Fruit fly (Drosophila melanogaster): Measurements from ENCODE around the gene CG13116.

The CG13116 gene

dm6 chr2L:9744634-9745033, 14.9 kb downstream of the CG13116 start:
- TF ChIP-seq pan (optimal IDR thresholded peaks at IDR 0.05), result no peak
- TF ChIP-seq psq (GFP tag; optimal IDR thresholded peaks at IDR 0.05), result no peak

DNA sequence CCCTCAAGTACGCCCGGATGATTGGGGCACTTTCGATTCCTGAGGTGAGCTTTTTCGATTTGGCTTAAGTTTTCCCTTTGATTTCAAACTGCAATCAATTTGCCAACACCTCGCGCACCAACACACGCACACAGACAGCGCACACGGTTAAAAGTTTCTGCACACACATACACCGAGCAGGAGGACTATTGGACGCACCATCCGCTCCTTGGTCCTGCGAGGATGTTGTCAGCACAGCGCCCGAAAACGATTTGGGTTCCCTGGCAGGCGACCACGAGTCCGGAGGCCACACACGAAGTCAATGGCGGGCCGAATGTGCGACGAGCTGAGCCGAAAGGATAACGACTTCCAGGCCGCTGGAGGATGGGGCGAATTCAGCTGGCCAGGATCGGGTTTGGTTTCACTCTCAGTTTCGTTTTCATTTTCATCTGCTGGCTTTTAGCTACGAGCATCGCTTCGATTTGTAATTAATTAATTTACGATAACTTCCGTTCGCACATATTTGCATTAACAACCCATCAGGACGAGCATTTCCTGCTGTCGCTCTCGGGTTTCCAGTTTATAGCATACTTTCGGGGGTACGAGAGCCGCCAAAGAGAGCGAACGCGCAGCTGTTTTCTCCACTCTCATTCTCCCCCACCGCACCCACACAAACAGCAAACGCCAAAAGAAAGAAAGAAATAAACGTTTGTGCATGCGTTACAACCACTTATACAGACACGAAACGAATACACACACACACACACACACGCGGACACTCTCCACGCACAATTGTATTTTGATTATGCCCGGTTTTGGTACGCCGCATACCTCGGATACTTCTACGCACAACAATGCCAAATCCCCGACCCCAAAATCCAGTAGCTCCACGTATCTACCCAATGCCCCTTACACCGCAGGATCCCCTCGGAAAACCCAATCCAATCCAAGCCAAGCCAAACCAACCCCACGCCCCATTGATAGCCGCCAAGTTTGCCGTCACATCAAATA, 16.8 kb downstream of the CG13116 start, which contains the start of gene Nckx30C:
Gene Nckx30C, minus strand, starts transcription at position 260 of the 990 bp plus-strand sequence.
- TF ChIP-seq Myc (optimal IDR thresholded peaks at IDR 0.05) (no peak), Dfd (GFP tag; optimal IDR thresholded peaks at IDR 0.05) (peak; percentile 41)

dm6 chr2L:9749745-9750144, 20.0 kb downstream of the CG13116 start, which contains the start of gene Cyp4e3:
Cyp4e3 (minus strand) TSS chr2L:9750071.
- TF ChIP-seq Mio (GFP tag; optimal IDR thresholded peaks at IDR 0.05) (no peak), brk (GFP tag; optimal IDR thresholded peaks at IDR 0.05) (no peak), ey (GFP tag; optimal IDR thresholded peaks at IDR 0.05) (no peak), tai (GFP tag; optimal IDR thresholded peaks at IDR 0.05) (no peak), Hr78 (GFP tag; optimal IDR thresholded peaks at IDR 0.05) (no peak), Hr83 (GFP tag; optimal IDR thresholded peaks at IDR 0.05; ENCODE audit: poor library complexity, severe bottlenecking) (no peak), CrebA (GFP tag; optimal IDR thresholded peaks at IDR 0.05; ENCODE audit: borderline replicate concordance) (no peak), usp (GFP tag; optimal IDR thresholded peaks at IDR 0.05) (no peak), dl (GFP tag; optimal IDR thresholded peaks at IDR 0.05; ENCODE audit: insufficient read depth in 1 of 2, partially characterized antibody in 2 of 2) (no peak), OdsH (GFP tag; optimal IDR thresholded peaks at IDR 0.05) (no peak), N (GFP tag; optimal IDR thresholded peaks at IDR 0.05) (no peak), dsf (GFP tag; optimal IDR thresholded peaks at IDR 0.05; ENCODE audit: borderline replicate concordance) (no peak), dmrt93B (GFP tag; optimal IDR thresholded peaks at IDR 0.05) (no peak), jim (GFP tag; optimal IDR thresholded peaks at IDR 0.05) (no peak), h (GFP tag; optimal IDR thresholded peaks at IDR 0.05) (no peak), rgr (GFP tag; optimal IDR thresholded peaks at IDR 0.05) (no peak), Rel (GFP tag; optimal IDR thresholded peaks at IDR 0.05) (no peak), Rel (tag; optimal IDR thresholded peaks at IDR 0.05) (no peak), Hnf4 (GFP tag; optimal IDR thresholded peaks at IDR 0.05) (no peak)

DNA sequence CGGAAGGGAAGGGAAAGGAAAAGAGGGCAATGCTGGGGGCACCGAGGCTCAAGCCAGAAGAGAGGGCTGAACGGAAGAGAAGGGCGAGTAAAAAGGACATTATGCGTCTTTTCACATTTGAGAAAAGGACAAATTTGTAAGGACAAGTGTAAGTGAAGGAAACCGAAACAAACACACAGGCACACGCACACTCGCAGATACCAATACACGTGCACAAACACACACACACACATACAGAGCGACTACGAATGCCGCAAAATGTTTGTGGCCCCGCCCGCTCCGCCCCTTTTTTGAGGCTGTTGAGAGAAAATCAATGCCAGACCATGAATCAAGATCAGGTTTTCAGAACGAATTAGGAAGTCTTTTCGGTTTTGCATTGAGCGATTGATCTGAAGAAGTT, 23.6 kb downstream of the CG13116 start:
- peak; percentile 56 for TF ChIP-seq Dfd (GFP tag; optimal IDR thresholded peaks at IDR 0.05)
- TF ChIP-seq CG9705 (GFP tag; optimal IDR thresholded peaks at IDR 0.05), result no peak

- no peak for TF ChIP-seq dmrt93B (GFP tag; optimal IDR thresholded peaks at IDR 0.05)
- no peak for TF ChIP-seq Jra (GFP tag; optimal IDR thresholded peaks at IDR 0.05)
- no peak for TF ChIP-seq psq (GFP tag; optimal IDR thresholded peaks at IDR 0.05)
- TF ChIP-seq jim (GFP tag; optimal IDR thresholded peaks at IDR 0.05), result no peak
- no peak for TF ChIP-seq OdsH (GFP tag; optimal IDR thresholded peaks at IDR 0.05)
- TF ChIP-seq Sp1 (GFP tag; optimal IDR thresholded peaks at IDR 0.05), result no peak
- TF ChIP-seq Abd-B (GFP tag; optimal IDR thresholded peaks at IDR 0.05), result no peak
- no peak for TF ChIP-seq HLH106 (tag; optimal IDR thresholded peaks at IDR 0.05)
- no peak for TF ChIP-seq N (GFP tag; optimal IDR thresholded peaks at IDR 0.05)
- no peak for TF ChIP-seq h (GFP tag; optimal IDR thresholded peaks at IDR 0.05)
- no peak for TF ChIP-seq pan (optimal IDR thresholded peaks at IDR 0.05)
- no peak for TF ChIP-seq dl (GFP tag; optimal IDR thresholded peaks at IDR 0.05; ENCODE audit: insufficient read depth in 1 of 2, partially characterized antibody in 2 of 2)
- no peak for TF ChIP-seq lola (GFP tag; optimal IDR thresholded peaks at IDR 0.05)
- TF ChIP-seq dsf (GFP tag; optimal IDR thresholded peaks at IDR 0.05; ENCODE audit: borderline replicate concordance), result no peak
- TF ChIP-seq Dfd (GFP tag; optimal IDR thresholded peaks at IDR 0.05), result no peak
- TF ChIP-seq GATAd (GFP tag; optimal IDR thresholded peaks at IDR 0.05), result no peak
- TF ChIP-seq Rel (GFP tag; optimal IDR thresholded peaks at IDR 0.05), result no peak
- no peak for TF ChIP-seq Rel (tag; optimal IDR thresholded peaks at IDR 0.05)
- no peak for TF ChIP-seq CG32264 (GFP tag; optimal IDR thresholded peaks at IDR 0.05)
- TF ChIP-seq rgr (GFP tag; optimal IDR thresholded peaks at IDR 0.05), result no peak
- no peak for TF ChIP-seq CG9705 (GFP tag; optimal IDR thresholded peaks at IDR 0.05)
Observed at dm6 chr2L:9754817-9755216, 25.1 kb downstream of the CG13116 start.
